Worm (Caenorhabditis elegans): Measurements from ENCODE around the gene F55C9.15.

Gene F55C9.15

DNA sequence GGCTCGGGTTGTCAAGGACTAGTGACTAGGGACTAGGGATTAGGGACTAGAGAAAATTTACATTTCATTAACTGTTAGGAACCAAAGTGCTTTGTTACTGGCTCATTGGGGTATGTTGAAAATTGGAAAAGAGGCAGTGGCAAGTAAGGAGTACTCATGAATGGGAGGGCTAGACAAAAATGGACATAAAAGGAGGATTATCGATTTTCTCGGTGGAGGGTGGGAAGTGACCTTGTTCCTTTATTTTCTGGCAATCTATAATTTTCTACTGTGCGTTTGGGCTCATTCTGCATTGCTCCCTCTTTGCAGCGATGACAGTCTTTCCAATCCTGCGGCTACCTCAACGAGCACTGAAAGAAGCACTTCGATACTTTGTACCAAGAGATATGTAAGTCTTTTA is 9.3 kb downstream of the F55C9.15 start, which contains the start of gene fbxb-60:
Gene fbxb-60, plus strand, starts transcription at position 301 of the 400 bp plus-strand sequence.
- TF ChIP-seq lin-11 (tag; optimal IDR thresholded peaks at IDR 0.05) (no peak), lsy-2 (tag; optimal IDR thresholded peaks at IDR 0.05) (no peak)

DNA sequence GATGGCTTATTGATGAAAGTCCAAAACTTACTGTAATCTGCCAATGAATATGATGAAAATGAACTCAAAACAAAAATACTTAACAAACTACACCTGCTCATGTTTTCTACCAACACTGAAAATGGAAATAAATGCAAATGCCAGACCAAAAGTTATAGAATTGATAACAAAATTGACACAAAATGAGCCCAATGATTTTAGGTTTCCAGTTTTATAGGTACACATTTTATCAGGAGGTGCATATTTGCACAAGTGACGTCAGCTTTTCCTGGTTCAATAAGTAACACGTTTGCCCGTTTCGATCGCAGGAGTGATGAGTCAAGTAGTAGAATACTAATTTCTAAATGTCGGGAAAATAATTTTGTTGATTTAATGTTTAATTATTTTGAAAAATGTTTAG is 10.1 kb downstream of the F55C9.15 start, which contains the start of gene F55C9.6:
Gene F55C9.6, minus strand, starts transcription at position 101 of the 400 bp plus-strand sequence.
- no peak for TF ChIP-seq ama-1 (optimal IDR thresholded peaks at IDR 0.05)
- TF ChIP-seq nhr-25 (tag; optimal IDR thresholded peaks at IDR 0.05), result no peak
- no peak for TF ChIP-seq C34F6.9 (tag; optimal IDR thresholded peaks at IDR 0.05)
- no peak for TF ChIP-seq ztf-1 (GFP tag; conservative IDR thresholded peaks at IDR 0.05)
- TF ChIP-seq blmp-1 (tag; optimal IDR thresholded peaks at IDR 0.05; ENCODE audit: insufficient read depth), result no peak
- TF ChIP-seq F13H6.1 (tag; optimal IDR thresholded peaks at IDR 0.05), result no peak
- no peak for TF ChIP-seq ztf-11 (tag; optimal IDR thresholded peaks at IDR 0.05)
- no peak for TF ChIP-seq crh-2 (tag; optimal IDR thresholded peaks at IDR 0.05)
- no peak for TF ChIP-seq mbf-1 (tag; optimal IDR thresholded peaks at IDR 0.05)
- TF ChIP-seq nhr-21 (tag; optimal IDR thresholded peaks at IDR 0.05), result no peak
- no peak for TF ChIP-seq fos-1 (tag; optimal IDR thresholded peaks at IDR 0.05)
- TF ChIP-seq nhr-129 (tag; optimal IDR thresholded peaks at IDR 0.05), result no peak
- no peak for TF ChIP-seq sma-9 (GFP tag; optimal IDR thresholded peaks at IDR 0.05)
- no peak for TF ChIP-seq sma-9 (tag; optimal IDR thresholded peaks at IDR 0.05)
- TF ChIP-seq nhr-77 (tag; optimal IDR thresholded peaks at IDR 0.05), result no peak

DNA sequence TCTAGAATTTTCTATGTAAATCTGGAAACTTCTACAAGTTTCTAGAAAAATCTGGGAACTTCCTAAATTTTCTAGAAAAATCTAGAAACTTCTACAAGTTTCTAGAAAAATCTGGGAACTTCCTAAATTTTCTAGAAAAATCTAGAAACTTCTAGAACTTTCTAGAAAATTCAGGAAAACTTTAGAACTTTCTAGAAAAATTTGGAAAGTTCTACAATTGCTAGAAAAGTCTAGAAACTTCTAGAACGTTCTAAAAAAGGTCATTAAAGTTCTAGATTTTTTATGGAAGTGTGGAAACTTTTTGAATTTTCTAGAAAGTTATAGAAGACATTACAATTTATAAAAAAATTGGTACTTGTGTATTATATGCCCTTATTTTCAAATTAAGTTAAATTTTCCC is 13.8 kb downstream of the F55C9.15 start, which contains the start of gene F55C9.5:
Gene F55C9.5, minus strand, starts transcription at position 101 of the 400 bp plus-strand sequence.
- TF ChIP-seq elt-1 (tag; optimal IDR thresholded peaks at IDR 0.05) (no peak), ZK546.5 (tag; optimal IDR thresholded peaks at IDR 0.05) (no peak), nhr-77 (tag; optimal IDR thresholded peaks at IDR 0.05) (no peak), zag-1 (tag; optimal IDR thresholded peaks at IDR 0.05) (no peak), ama-1 (optimal IDR thresholded peaks at IDR 0.05) (no peak), lin-11 (tag; optimal IDR thresholded peaks at IDR 0.05) (no peak), nhr-11 (tag; optimal IDR thresholded peaks at IDR 0.05) (no peak), ceh-82 (tag; optimal IDR thresholded peaks at IDR 0.05) (no peak), skn-1 (tag; optimal IDR thresholded peaks at IDR 0.05) (no peak), Y55F3AM.14 (GFP tag; optimal IDR thresholded peaks at IDR 0.05) (no peak), peb-1 (tag; optimal IDR thresholded peaks at IDR 0.05) (no peak)

DNA sequence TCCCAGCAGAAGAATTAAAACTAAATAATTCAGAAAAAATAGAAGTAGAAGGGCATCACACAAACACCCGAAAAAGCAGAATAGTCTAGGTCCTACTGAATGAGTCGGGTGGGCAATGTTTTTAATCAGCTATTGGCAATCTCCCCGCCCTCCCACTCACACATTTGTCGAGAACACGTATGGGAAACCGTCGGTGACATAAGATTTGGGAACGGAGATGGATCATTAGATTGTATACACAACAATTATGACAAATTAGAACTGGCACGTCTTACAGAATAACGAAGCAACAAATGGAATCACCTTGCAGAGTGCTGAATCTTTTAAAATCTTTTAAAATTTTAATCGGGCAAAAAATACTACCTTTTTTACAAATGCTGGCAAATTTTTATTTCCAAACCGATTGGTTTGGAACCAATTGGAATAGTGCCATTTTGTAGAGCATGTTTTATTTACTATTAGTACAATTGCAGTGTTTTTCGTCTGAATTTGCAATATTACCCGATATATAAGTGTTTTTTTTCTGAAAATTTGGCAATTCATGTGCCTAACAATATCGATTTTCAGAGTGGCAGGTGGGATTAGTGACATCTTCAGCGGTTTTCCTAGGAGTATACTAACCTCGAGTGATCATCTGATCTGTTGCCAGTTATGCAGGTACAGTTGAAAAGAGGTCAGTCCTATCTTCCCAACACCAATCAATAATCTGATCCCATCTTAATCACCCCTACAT is 18.6 kb downstream of the F55C9.15 start, which contains the start of the genes F55C9.3 and fbxb-57:
Gene F55C9.3, minus strand, starts transcription at position 101 of the 733 bp plus-strand sequence.
Gene fbxb-57, plus strand, starts transcription at position 683 of the 733 bp plus-strand sequence.
- TF ChIP-seq nhr-129 (tag; optimal IDR thresholded peaks at IDR 0.05), result no peak
- TF ChIP-seq lsy-2 (tag; optimal IDR thresholded peaks at IDR 0.05), result no peak
- no peak for TF ChIP-seq lin-39 (tag; optimal IDR thresholded peaks at IDR 0.05)
- no peak for TF ChIP-seq ztf-4 (tag; optimal IDR thresholded peaks at IDR 0.05)
- TF ChIP-seq fos-1 (tag; optimal IDR thresholded peaks at IDR 0.05), result no peak
- TF ChIP-seq sma-3 (GFP tag; optimal IDR thresholded peaks at IDR 0.05), result no peak
- TF ChIP-seq unc-62 (GFP tag; optimal IDR thresholded peaks at IDR 0.05), result no peak
- TF ChIP-seq unc-55 (GFP tag; optimal IDR thresholded peaks at IDR 0.05), result no peak

DNA sequence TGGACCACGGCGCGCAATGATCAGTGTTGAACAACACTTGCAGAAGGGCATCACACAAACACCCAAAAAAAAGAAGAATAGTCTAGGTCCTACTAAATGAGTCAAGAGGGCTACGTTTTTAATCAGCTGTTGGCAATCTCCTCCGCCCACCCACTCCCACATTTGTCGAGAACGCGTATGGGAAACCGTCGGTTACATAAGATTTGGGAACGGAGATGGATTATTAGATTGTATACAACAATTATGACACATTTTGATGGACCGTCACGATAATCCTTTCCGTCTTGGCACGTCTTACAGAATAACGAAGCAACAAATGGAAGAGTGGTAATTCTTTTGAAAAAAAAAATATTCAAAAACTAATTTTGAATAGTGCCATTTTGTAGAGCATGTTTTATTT is 20.9 kb downstream of the F55C9.15 start:
- TF ChIP-seq nhr-25 (tag; optimal IDR thresholded peaks at IDR 0.05), result no peak
- TF ChIP-seq ztf-11 (tag; optimal IDR thresholded peaks at IDR 0.05), result no peak
- TF ChIP-seq lsy-2 (tag; optimal IDR thresholded peaks at IDR 0.05), result no peak
- TF ChIP-seq ceh-82 (tag; optimal IDR thresholded peaks at IDR 0.05), result no peak
- TF ChIP-seq sem-4 (tag; optimal IDR thresholded peaks at IDR 0.05), result no peak
- no peak for TF ChIP-seq ztf-4 (tag; optimal IDR thresholded peaks at IDR 0.05)
- no peak for TF ChIP-seq crh-2 (tag; optimal IDR thresholded peaks at IDR 0.05)
- no peak for TF ChIP-seq ZK546.5 (tag; optimal IDR thresholded peaks at IDR 0.05)
- TF ChIP-seq mdl-1 (tag; optimal IDR thresholded peaks at IDR 0.05), result no peak
- TF ChIP-seq nhr-11 (tag; optimal IDR thresholded peaks at IDR 0.05), result no peak
- no peak for TF ChIP-seq nhr-12 (tag; optimal IDR thresholded peaks at IDR 0.05)
- TF ChIP-seq nhr-21 (tag; optimal IDR thresholded peaks at IDR 0.05), result no peak
- TF ChIP-seq aly-2 (tag; optimal IDR thresholded peaks at IDR 0.05), result no peak
- TF ChIP-seq dmd-4 (tag; optimal IDR thresholded peaks at IDR 0.05), result no peak
- no peak for TF ChIP-seq zag-1 (tag; optimal IDR thresholded peaks at IDR 0.05)

Data from whole organism, L2 larva.